Fruit fly (Drosophila melanogaster) Kc167 (cell line): ENCODE results near the gene CG14572.

Experiments used
- Myc ChIP-seq: fragments of >200 bp; optimal IDR thresholded peaks from 2 replicates; lab custom pipeline; 2017; ENCODE audit warnings: missing external identifiers
- Sin3A ChIP-seq: fragments of >200 bp; optimal IDR thresholded peaks from 2 replicates; lab custom pipeline; 2018; ENCODE audit warnings: missing external identifiers
- h ChIP-seq: fragments of >200 bp; optimal IDR thresholded peaks from 3 replicates; lab custom pipeline; 2018; ENCODE audit warnings: missing external identifiers
- insv ChIP-seq: fragments of >200 bp; optimal IDR thresholded peaks from 3 replicates; lab custom pipeline; 2018; ENCODE audit warnings: missing external identifiers
- psq ChIP-seq: fragments of >200 bp; optimal IDR thresholded peaks from 2 replicates; lab custom pipeline; 2017; ENCODE audit warnings: missing external identifiers
- ttk ChIP-seq: sonication (Bioruptor generic); optimal IDR thresholded peaks from 2 replicates; lab custom pipeline; 2017; ENCODE audit warnings: missing external identifiers

DNA sequence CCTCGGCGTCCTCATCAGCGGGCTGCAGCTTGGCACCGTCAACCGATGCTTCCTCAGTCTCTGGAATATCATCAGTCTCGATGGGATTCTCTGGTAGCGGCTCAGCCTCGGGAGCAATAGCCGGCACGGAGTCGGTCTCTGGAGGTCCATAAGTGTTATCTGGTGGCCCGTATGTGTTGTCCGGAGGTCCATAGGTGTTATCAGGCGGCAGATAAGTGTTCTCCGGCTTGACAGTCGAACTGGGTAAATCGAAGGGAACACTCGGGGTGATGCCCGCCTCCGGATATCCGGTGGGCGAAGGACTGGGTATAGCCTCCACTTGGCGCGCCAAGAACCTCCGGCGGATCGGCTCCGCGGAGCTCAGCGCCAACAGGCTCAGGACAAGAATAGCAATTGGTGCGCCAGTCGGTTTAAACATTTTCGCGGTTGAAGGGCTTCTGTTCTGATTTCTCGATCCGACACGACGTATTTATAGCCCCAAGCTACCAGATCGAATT lies 10.2 kb upstream of the CG14572 start, which contains the start of gene CG14569:
- TF ChIP-seq h (lab: Kevin White, UChicago) (no peak), Sin3A (lab: Kevin White, UChicago) (no peak), insv (lab: Kevin White, UChicago) (no peak), Myc (lab: Kevin White, UChicago) (no peak), ttk (no peak), psq (no peak)
